Fruit fly (Drosophila melanogaster): ENCODE results near the gene toc.

toc gene

DNA sequence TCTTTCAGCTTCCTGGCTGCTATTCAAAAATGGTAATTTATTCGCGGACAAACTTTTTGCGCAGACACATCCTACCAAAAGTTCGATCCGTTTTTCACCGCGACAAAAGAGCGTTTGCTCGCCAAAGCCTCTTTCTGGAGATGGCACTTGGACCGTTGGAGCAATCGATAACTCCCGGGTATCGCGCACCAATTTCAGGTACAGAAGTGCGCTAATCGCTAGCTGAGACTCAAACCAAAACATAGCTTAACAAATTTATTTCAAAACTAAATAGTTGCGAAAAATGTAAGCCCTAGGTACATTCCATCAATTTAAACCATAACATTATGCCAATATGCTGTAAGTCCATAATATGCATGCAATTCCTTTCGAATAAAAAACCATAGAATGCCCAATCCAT lies at the start of gene toc (continued):
- TF ChIP-seq CG17829 (tag; optimal IDR thresholded peaks at IDR 0.05) = no peak
- no peak for TF ChIP-seq CG15269 (tag; optimal IDR thresholded peaks at IDR 0.05)
- no peak for TF ChIP-seq CG6854 (GFP tag; optimal IDR thresholded peaks at IDR 0.05)
- peak; percentile 34; the same call in 1 of the 3 replicates for TF ChIP-seq row (GFP tag; IDR thresholded peaks at IDR 0.05)
- TF ChIP-seq CG15696 (tag; optimal IDR thresholded peaks at IDR 0.05) = no peak
- TF ChIP-seq CG11247 (GFP tag; IDR thresholded peaks at IDR 0.05) = no peak
- no peak for TF ChIP-seq grau (tag; optimal IDR thresholded peaks at IDR 0.05)
- TF ChIP-seq Xrp1 (GFP tag; IDR thresholded peaks at IDR 0.05) = no peak
- peak; percentile 84 for TF ChIP-seq zen2 (GFP tag; IDR thresholded peaks at IDR 0.05; ENCODE audit: partially characterized antibody)
- no peak for TF ChIP-seq CG31224 (GFP tag; IDR thresholded peaks at IDR 0.05)
- TF ChIP-seq CG33213 (GFP tag; optimal IDR thresholded peaks at IDR 0.05) = peak; percentile 32
- no peak for TF ChIP-seq Ssrp (tag; optimal IDR thresholded peaks at IDR 0.05)
- no peak for TF ChIP-seq H15 (GFP tag; IDR thresholded peaks at IDR 0.05)
- TF ChIP-seq Hey (tag; optimal IDR thresholded peaks at IDR 0.05) = no peak
- no peak for TF ChIP-seq CG10366 (GFP tag; IDR thresholded peaks at IDR 0.05)
- TF ChIP-seq CG13894 (tag; optimal IDR thresholded peaks at IDR 0.05) = peak; percentile 5
- no peak for TF ChIP-seq CG12104 (GFP tag; optimal IDR thresholded peaks at IDR 0.05)
- no peak for TF ChIP-seq btn (GFP tag; optimal IDR thresholded peaks at IDR 0.05)
- TF ChIP-seq CG32772 (GFP tag; IDR thresholded peaks at IDR 0.05) = no peak
- TF ChIP-seq chm (GFP tag; IDR thresholded peaks at IDR 0.05) = no peak
- TF ChIP-seq lmd (GFP tag; IDR thresholded peaks at IDR 0.05) = no peak
- TF ChIP-seq sens (GFP tag) = peak; percentile 72
- no peak for TF ChIP-seq Atf3 (GFP tag; optimal IDR thresholded peaks at IDR 0.05)
- TF ChIP-seq ato (GFP tag; IDR thresholded peaks at IDR 0.05; ENCODE audit: partially characterized antibody) = peak; percentile 79
- no peak for TF ChIP-seq Vsx1 (GFP tag; optimal IDR thresholded peaks at IDR 0.05)
- peak; percentile 87 for TF ChIP-seq CG7963 (GFP tag; IDR thresholded peaks at IDR 0.05; ENCODE audit: partially characterized antibody)
- no peak for TF ChIP-seq gt (GFP tag; IDR thresholded peaks at IDR 0.05)

dm6 chr2L:3188875-3189274 lies 44.3 kb upstream of the toc start:
- TF ChIP-seq CG11696 (GFP tag; IDR thresholded peaks at IDR 0.05) (peak; percentile 66; the same call in 1 of the 2 replicates), ci (GFP tag; IDR thresholded peaks at IDR 0.05) (0 out of 3 replicates have a peak, but pooled peaks have one; percentile 66), otp (GFP tag; IDR thresholded peaks at IDR 0.05) (peak; percentile 29; the same call in 1 of the 3 replicates), Nf-YC (tag; optimal IDR thresholded peaks at IDR 0.05) (no peak), row (GFP tag; IDR thresholded peaks at IDR 0.05) (peak; percentile 46; the same call in 1 of the 3 replicates), Hmr (GFP tag; optimal IDR thresholded peaks at IDR 0.05) (peak; percentile 17), CG1024 (GFP tag; IDR thresholded peaks at IDR 0.05) (0 out of 2 replicates have a peak, but pooled peaks have one; percentile 8), dmrt99B (tag; optimal IDR thresholded peaks at IDR 0.05) (peak; percentile 22), Ptx1 (GFP tag; IDR thresholded peaks at IDR 0.05) (peak; percentile 40; the same call in 1 of the 2 replicates), sob (GFP tag; IDR thresholded peaks at IDR 0.05) (0 out of 2 replicates have a peak, but pooled peaks have one; percentile 22), Mrtf (GFP tag; IDR thresholded peaks at IDR 0.05) (no peak), Hr78 (GFP tag; optimal IDR thresholded peaks at IDR 0.05) (no peak), gem (tag; optimal IDR thresholded peaks at IDR 0.05) (peak; percentile 30), CG6689 (GFP tag; IDR thresholded peaks at IDR 0.05) (peak; percentile 49; the same call in 1 of the 2 replicates), CG43689 (GFP tag; IDR thresholded peaks at IDR 0.05) (no peak), E2f1 (GFP tag; IDR thresholded peaks at IDR 0.05) (0 out of 2 replicates have a peak, but pooled peaks have one; percentile 22), CG18599 (GFP tag; optimal IDR thresholded peaks at IDR 0.05) (peak; percentile 44), Hsf (GFP tag; optimal IDR thresholded peaks at IDR 0.05) (no peak), CG15479 (GFP tag; optimal IDR thresholded peaks at IDR 0.05) (no peak), CG10366 (GFP tag; IDR thresholded peaks at IDR 0.05) (peak; percentile 35), CG12071 (GFP tag; optimal IDR thresholded peaks at IDR 0.05) (peak; percentile 21), dysf (GFP tag; IDR thresholded peaks at IDR 0.05) (peak; percentile 31; the same call in 1 of the 3 replicates), Meics (GFP tag; optimal IDR thresholded peaks at IDR 0.05) (peak; percentile 6), CG14441 (GFP tag; IDR thresholded peaks at IDR 0.05) (0 out of 2 replicates have a peak, but pooled peaks have one; percentile 31), Xrp1 (GFP tag; IDR thresholded peaks at IDR 0.05) (0 out of 2 replicates have a peak, but pooled peaks have one; percentile 9), nmo (GFP tag; optimal IDR thresholded peaks at IDR 0.05) (peak; percentile 5), Rx (GFP tag; IDR thresholded peaks at IDR 0.05) (no peak)
